Fruit fly (Drosophila melanogaster) whole organism, embryonic: ENCODE measurements around the gene CG4991.

Source experiments
- Atf6 ChIP-seq: fragments of 200-800 bp; sonication (Bioruptor generic); IDR thresholded peaks from 2 replicates; pipeline ENCODE4 v1.3.6; 2022; ENCODE audit warnings: missing biosample characterization, missing genetic modification characterization
- CG10321 ChIP-seq: fragments of 200-800 bp; sonication (Bioruptor generic); IDR thresholded peaks from 2 replicates; pipeline ENCODE4 v1.3.6; 2022; ENCODE audit warnings: missing biosample characterization, missing genetic modification characterization
- CG7556 ChIP-seq: fragments of 200-800 bp; sonication (Bioruptor generic); optimal IDR thresholded peaks from 2 replicates; lab custom pipeline; 2017; ENCODE audit warnings: missing biosample characterization, mild to moderate bottlenecking, missing genetic modification characterization
- HLH4C ChIP-seq: fragments of 200-800 bp; sonication (Bioruptor generic); IDR thresholded peaks from 3 replicates; pipeline ENCODE4 v1.3.6; 2022; ENCODE audit warnings: missing biosample characterization, missing genetic modification characterization; ENCODE audit not compliant: partially characterized antibody
- Kr ChIP-seq: fragments of 200-800 bp; sonication (Bioruptor generic); optimal IDR thresholded peaks from 2 replicates; lab custom pipeline; 2017; ENCODE audit warnings: missing biosample characterization, mild to moderate bottlenecking, missing genetic modification characterization
- cato ChIP-seq: fragments of 200-800 bp; sonication (Bioruptor generic); optimal IDR thresholded peaks from 2 replicates; lab custom pipeline; 2016; ENCODE audit warnings: missing biosample characterization, missing genetic modification characterization, borderline replicate concordance
- nerfin-1 ChIP-seq: fragments of 200-800 bp; sonication (Bioruptor generic); optimal IDR thresholded peaks from 3 replicates; lab custom pipeline; 2019; ENCODE audit warnings: missing biosample characterization, mild to moderate bottlenecking, missing genetic modification characterization, moderate library complexity
- vnd ChIP-seq: fragments of 200-800 bp; sonication (Bioruptor generic); IDR thresholded peaks from 3 replicates; pipeline ENCODE4 v1.3.6; 2022; ENCODE audit warnings: missing biosample characterization, missing genetic modification characterization; ENCODE audit not compliant: partially characterized antibody

DNA sequence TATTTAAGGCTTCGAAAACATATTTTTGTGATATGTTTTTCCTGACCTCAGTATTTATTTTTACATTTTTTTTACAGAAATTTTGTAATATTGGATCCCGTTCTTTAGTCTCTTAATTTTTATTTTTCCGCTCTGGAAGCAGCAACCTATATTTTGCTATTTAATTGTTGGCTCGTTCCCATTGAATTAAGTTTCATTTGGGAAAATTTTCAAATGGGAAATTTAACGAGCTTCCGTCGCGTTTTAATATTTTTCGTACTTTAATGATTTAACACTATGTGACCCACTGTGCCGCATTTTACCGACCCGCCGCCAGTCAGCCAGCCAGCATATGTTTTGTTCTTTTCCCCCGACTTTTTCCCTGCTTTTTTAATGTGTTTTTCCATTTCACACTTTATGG is 19.6 kb downstream of the CG4991 start:
- TF ChIP-seq HLH4C (GFP tag; lab: Robert Waterston, UW) (no peak), cato (GFP tag; lab: Kevin White, UChicago) (no peak), Kr (no peak), CG10321 (GFP tag; lab: Robert Waterston, UW) (no peak), CG7556 (GFP tag; lab: Kevin White, UChicago) (no peak), vnd (no peak), Atf6 (GFP tag; lab: Robert Waterston, UW) (no peak), nerfin-1 (tag; lab: Kevin White, UChicago) (no peak)
